Fruit fly (Drosophila melanogaster) whole organism, wandering third instar larva: Measurements from ENCODE around the gene msb1l.

ENCODE experiments used
- Mio ChIP-seq: sonication (Bioruptor generic); optimal IDR thresholded peaks from 2 replicates; lab custom pipeline; 2016; ENCODE audit warnings: missing biosample characterization, missing genetic modification characterization
- Myc ChIP-seq: fragments of >200 bp; optimal IDR thresholded peaks from 2 replicates; lab custom pipeline; 2017
- OdsH ChIP-seq: fragments of 200-800 bp; sonication (Bioruptor generic); optimal IDR thresholded peaks from 2 replicates; lab custom pipeline; 2016; ENCODE audit warnings: missing biosample characterization, mild to moderate bottlenecking, missing genetic modification characterization
- brk ChIP-seq: fragments of 200-800 bp; sonication (Bioruptor generic); optimal IDR thresholded peaks from 2 replicates; lab custom pipeline; 2016; ENCODE audit warnings: missing biosample characterization, mild to moderate bottlenecking, missing genetic modification characterization
- pan ChIP-seq: fragments of >200 bp; optimal IDR thresholded peaks from 2 replicates; lab custom pipeline; 2017

dm6 chr2L:19579995-19580578, 2.6 kb downstream of the msb1l start, which contains the start of gene Pmvk:
- TF ChIP-seq OdsH (GFP tag; lab: Kevin White, UChicago) = no peak
- no peak for TF ChIP-seq pan
- TF ChIP-seq Myc (lab: Kevin White, UChicago) = no peak
- no peak for TF ChIP-seq brk (GFP tag; lab: Kevin White, UChicago)
- no peak for TF ChIP-seq Mio (GFP tag; lab: Kevin White, UChicago)
